Fruit fly (Drosophila melanogaster) whole organism, embryonic: Measurements from ENCODE around the gene CG8993.

Source experiments
- Atf6 ChIP-seq: fragments of 200-800 bp; sonication (Bioruptor generic); IDR thresholded peaks from 2 replicates; pipeline ENCODE4 v1.3.6; 2022; ENCODE audit warnings: missing biosample characterization, missing genetic modification characterization
- Blimp-1 ChIP-seq: fragments of 200-800 bp; sonication (Bioruptor generic); optimal IDR thresholded peaks from 3 replicates; lab custom pipeline; 2018; ENCODE audit warnings: missing biosample characterization, missing genetic modification characterization, mild to moderate bottlenecking, moderate library complexity, missing genetic modification reagents
- BtbVII ChIP-seq: fragments of 200-800 bp; sonication (Bioruptor generic); optimal IDR thresholded peaks from 3 replicates; lab custom pipeline; 2017; ENCODE audit warnings: missing biosample characterization, mild to moderate bottlenecking, missing genetic modification characterization
- CG10147 ChIP-seq: fragments of 200-800 bp; sonication (Bioruptor generic); optimal IDR thresholded peaks from 2 replicates; lab custom pipeline; 2019; ENCODE audit warnings: missing biosample characterization, mild to moderate bottlenecking, missing genetic modification characterization, moderate library complexity
- CG11560 ChIP-seq: fragments of 200-800 bp; sonication (Bioruptor generic); IDR thresholded peaks from 3 replicates; pipeline ENCODE4 v1.3.6; 2022; ENCODE audit warnings: missing biosample characterization, missing genetic modification characterization
- CG12104 ChIP-seq: fragments of 200-800 bp; sonication (Bioruptor generic); optimal IDR thresholded peaks from 3 replicates; lab custom pipeline; 2016; ENCODE audit warnings: missing biosample characterization, missing genetic modification characterization
- CG13287 ChIP-seq: fragments of 200-800 bp; sonication (Bioruptor generic); IDR thresholded peaks from 2 replicates; pipeline ENCODE4 v1.3.6; 2022; ENCODE audit warnings: missing biosample characterization, missing genetic modification characterization; ENCODE audit not compliant: partially characterized antibody
- CG13894 ChIP-seq: fragments of 200-800 bp; sonication (Bioruptor generic); optimal IDR thresholded peaks from 3 replicates; lab custom pipeline; 2018; ENCODE audit warnings: missing biosample characterization, mild to moderate bottlenecking, missing genetic modification characterization, moderate library complexity
- CG14710 ChIP-seq: fragments of 200-800 bp; sonication (Bioruptor generic); optimal IDR thresholded peaks from 3 replicates; lab custom pipeline; 2019; ENCODE audit warnings: missing biosample characterization, mild to moderate bottlenecking, missing genetic modification characterization, moderate library complexity
- CG1603 ChIP-seq: fragments of 200-800 bp; sonication (Bioruptor generic); optimal IDR thresholded peaks from 2 replicates; lab custom pipeline; 2019; ENCODE audit warnings: missing biosample characterization, mild to moderate bottlenecking, missing genetic modification characterization, moderate library complexity
- CG17385 ChIP-seq: fragments of 200-800 bp; sonication (Bioruptor generic); optimal IDR thresholded peaks from 3 replicates; lab custom pipeline; 2018; ENCODE audit warnings: missing biosample characterization, mild to moderate bottlenecking, missing genetic modification characterization
- CG18476 ChIP-seq: fragments of 200-800 bp; sonication (Bioruptor generic); optimal IDR thresholded peaks from 2 replicates; lab custom pipeline; 2016; ENCODE audit warnings: missing biosample characterization, mild to moderate bottlenecking, missing genetic modification characterization
- CG18619 ChIP-seq: fragments of 200-800 bp; sonication (Bioruptor generic); optimal IDR thresholded peaks from 3 replicates; lab custom pipeline; 2017; ENCODE audit warnings: missing biosample characterization, mild to moderate bottlenecking, missing genetic modification characterization
- CG33213 ChIP-seq: fragments of 200-800 bp; sonication (Bioruptor generic); optimal IDR thresholded peaks from 3 replicates; lab custom pipeline; 2016; ENCODE audit warnings: missing biosample characterization, missing genetic modification characterization
- CG4404 ChIP-seq: fragments of 200-800 bp; sonication (Bioruptor generic); IDR thresholded peaks from 2 replicates; pipeline ENCODE4 v1.3.6; 2022; ENCODE audit warnings: missing biosample characterization, missing genetic modification characterization
- CG6175 ChIP-seq: fragments of 200-800 bp; sonication (Bioruptor generic); IDR thresholded peaks from 3 replicates; pipeline ENCODE4 v1.3.6; 2022; ENCODE audit warnings: missing biosample characterization, missing genetic modification characterization
- CG8924 ChIP-seq: fragments of 200-800 bp; optimal IDR thresholded peaks from 3 replicates; lab custom pipeline; 2019; ENCODE audit warnings: missing biosample characterization, mild to moderate bottlenecking, missing genetic modification characterization, moderate library complexity
- CG9932 ChIP-seq: fragments of 200-800 bp; sonication (Bioruptor generic); IDR thresholded peaks from 2 replicates; pipeline ENCODE4 v1.3.6; 2022; ENCODE audit warnings: missing biosample characterization, missing genetic modification characterization
- Deaf1 ChIP-seq: fragments of 200-800 bp; optimal IDR thresholded peaks from 3 replicates; lab custom pipeline; 2019; ENCODE audit warnings: missing biosample characterization, mild to moderate bottlenecking, missing genetic modification characterization, moderate library complexity
- Drgx ChIP-seq: fragments of 200-800 bp; sonication (Bioruptor generic); IDR thresholded peaks from 2 replicates; pipeline ENCODE4 v1.3.6; 2022; ENCODE audit warnings: missing biosample characterization, missing genetic modification characterization
- Fer3 ChIP-seq: fragments of 200-800 bp; sonication (Bioruptor generic); optimal IDR thresholded peaks from 2 replicates; lab custom pipeline; 2018; ENCODE audit warnings: missing biosample characterization, mild to moderate bottlenecking, missing genetic modification characterization, moderate library complexity
- HHEX ChIP-seq: fragments of 200-800 bp; sonication (Bioruptor generic); optimal IDR thresholded peaks from 3 replicates; lab custom pipeline; 2017; ENCODE audit warnings: missing biosample characterization, mild to moderate bottlenecking, missing genetic modification characterization, missing genetic modification reagents
- Hmr ChIP-seq: fragments of 200-800 bp; sonication (Bioruptor generic); optimal IDR thresholded peaks from 3 replicates; lab custom pipeline; 2017; ENCODE audit warnings: mild to moderate bottlenecking, missing biosample characterization, missing genetic modification reagents, missing genetic modification characterization
- MTF-1 ChIP-seq: fragments of 200-800 bp; sonication (Bioruptor generic); optimal IDR thresholded peaks from 2 replicates; lab custom pipeline; 2018; ENCODE audit warnings: missing biosample characterization, mild to moderate bottlenecking, missing genetic modification characterization, borderline replicate concordance
- Max ChIP-seq: fragments of 200-800 bp; sonication (Bioruptor generic); optimal IDR thresholded peaks from 2 replicates; lab custom pipeline; 2016; ENCODE audit warnings: missing biosample characterization, mild to moderate bottlenecking, missing genetic modification characterization
- Myb ChIP-seq: fragments of 200-800 bp; sonication (Bioruptor generic); optimal IDR thresholded peaks from 2 replicates; lab custom pipeline; 2016; ENCODE audit warnings: missing biosample characterization, missing genetic modification characterization
- Oli ChIP-seq: fragments of 200-800 bp; sonication (Bioruptor generic); optimal IDR thresholded peaks from 2 replicates; lab custom pipeline; 2018; ENCODE audit warnings: missing biosample characterization, mild to moderate bottlenecking, missing genetic modification characterization, moderate library complexity
- Sox102F ChIP-seq: fragments of 200-800 bp; sonication (Bioruptor generic); optimal IDR thresholded peaks from 2 replicates; lab custom pipeline; 2018; ENCODE audit warnings: missing biosample characterization, mild to moderate bottlenecking, missing genetic modification characterization, moderate library complexity
- Xbp1 ChIP-seq: fragments of 200-800 bp; sonication (Bioruptor generic); optimal IDR thresholded peaks from 3 replicates; lab custom pipeline; 2016; ENCODE audit warnings: missing biosample characterization, mild to moderate bottlenecking, missing genetic modification characterization
- Xrp1 ChIP-seq: fragments of 200-800 bp; sonication (Bioruptor generic); IDR thresholded peaks from 2 replicates; pipeline ENCODE4 v1.3.6; 2022; ENCODE audit warnings: missing biosample characterization, missing genetic modification characterization
- cg ChIP-seq: fragments of 200-800 bp; sonication (Bioruptor generic); optimal IDR thresholded peaks from 3 replicates; lab custom pipeline; 2019; ENCODE audit warnings: missing biosample characterization, mild to moderate bottlenecking, missing genetic modification characterization, moderate library complexity
- cwo ChIP-seq: fragments of 200-800 bp; sonication (Bioruptor generic); optimal IDR thresholded peaks from 3 replicates; lab custom pipeline; 2017; ENCODE audit warnings: missing biosample characterization, missing genetic modification characterization, mild to moderate bottlenecking, moderate library complexity, missing genetic modification reagents
- dpn ChIP-seq, 2 experiments: fragments of 200-800 bp; sonication (Bioruptor generic); optimal IDR thresholded peaks; 3 replicates each; lab custom pipeline; 2016; ENCODE audit warnings: missing biosample characterization in 2 of 2, missing genetic modification characterization in 2 of 2
- gce ChIP-seq: fragments of 200-800 bp; sonication (Bioruptor generic); IDR thresholded peaks from 3 replicates; pipeline ENCODE4 v1.3.6; 2022; ENCODE audit warnings: missing biosample characterization, missing genetic modification characterization
- ind ChIP-seq: fragments of 200-800 bp; sonication (Bioruptor generic); optimal IDR thresholded peaks from 3 replicates; lab custom pipeline; 2016; ENCODE audit warnings: missing biosample characterization, missing genetic modification characterization
- insv ChIP-seq, 2 experiments: fragments of 200-800 bp; sonication (Bioruptor generic); optimal IDR thresholded peaks; 3 replicates each; lab custom pipeline; 2016 to 2018; ENCODE audit warnings: missing biosample characterization in 2 of 2, missing genetic modification characterization in 2 of 2
- kah ChIP-seq: fragments of 200-800 bp; sonication (Bioruptor generic); optimal IDR thresholded peaks from 2 replicates; lab custom pipeline; 2018; ENCODE audit warnings: missing biosample characterization, mild to moderate bottlenecking, missing genetic modification characterization
- klu ChIP-seq: fragments of 200-800 bp; sonication (Bioruptor generic); IDR thresholded peaks from 2 replicates; pipeline ENCODE4 v1.3.6; 2022; ENCODE audit warnings: missing biosample characterization, missing genetic modification characterization
- lov ChIP-seq, 2 experiments: fragments of 200-800 bp in 1 of 2; fragments of >200 bp in 1 of 2; sonication (Bioruptor generic) in 1 of 2; IDR thresholded peaks in 1 of 2; optimal IDR thresholded peaks in 1 of 2; 2 replicates in 1 of 2; 3 replicates in 1 of 2; pipeline versions ENCODE4 v1.3.6 to Lab custom; 2017 to 2022; ENCODE audit warnings: missing biosample characterization in 1 of 2, missing genetic modification characterization in 1 of 2
- pan ChIP-seq, 4 experiments: fragments of >200 bp in 3 of 4; fragments of 200-800 bp in 1 of 4; sonication (Bioruptor generic) in 1 of 4; optimal IDR thresholded peaks in 3 of 4; IDR thresholded peaks in 1 of 4; 2 replicates each; pipeline versions ENCODE4 v1.3.6 to Lab custom; 2017 to 2022; ENCODE audit warnings: missing biosample characterization in 2 of 4, missing genetic modification characterization in 2 of 4, mixed read lengths in 1 of 4
- sd ChIP-seq: fragments of 200-800 bp; sonication (Bioruptor generic); optimal IDR thresholded peaks from 3 replicates; lab custom pipeline; 2018; ENCODE audit warnings: missing biosample characterization, mild to moderate bottlenecking, missing genetic modification characterization, moderate library complexity
- sens ChIP-seq: fragments of 200-800 bp; sonication (Bioruptor generic); peaks from one replicate; lab custom pipeline; 2016; ENCODE audit warnings: missing biosample characterization, missing genetic modification characterization
- tap ChIP-seq: fragments of 200-800 bp; optimal IDR thresholded peaks from 3 replicates; lab custom pipeline; 2019; ENCODE audit warnings: missing biosample characterization, mild to moderate bottlenecking, missing genetic modification characterization, moderate library complexity
- trh ChIP-seq: fragments of 200-800 bp; sonication (Bioruptor generic); optimal IDR thresholded peaks from 2 replicates; lab custom pipeline; 2016; ENCODE audit warnings: missing biosample characterization, missing genetic modification characterization
- tx ChIP-seq: fragments of 200-800 bp; sonication (Bioruptor generic); optimal IDR thresholded peaks from 2 replicates; lab custom pipeline; 2016; ENCODE audit warnings: missing biosample characterization, missing genetic modification characterization
- vnd ChIP-seq: fragments of 200-800 bp; sonication (Bioruptor generic); IDR thresholded peaks from 3 replicates; pipeline ENCODE4 v1.3.6; 2022; ENCODE audit warnings: missing biosample characterization, missing genetic modification characterization; ENCODE audit not compliant: partially characterized antibody
- vvl ChIP-seq: fragments of 200-800 bp; sonication (Bioruptor generic); IDR thresholded peaks from 2 replicates; pipeline ENCODE4 v1.3.6; 2022; ENCODE audit warnings: missing biosample characterization, missing genetic modification characterization
- zfh2 ChIP-seq: fragments of 200-800 bp; sonication (Bioruptor generic); optimal IDR thresholded peaks from 2 replicates; lab custom pipeline; 2016; ENCODE audit warnings: missing biosample characterization, missing genetic modification characterization

CG8993 gene

dm6 chr3L:2411564-2412080 lies 39.6 kb downstream of the CG8993 start (continued):
- TF ChIP-seq klu (GFP tag; lab: Robert Waterston, UW) (no peak), cwo (GFP tag; lab: Kevin White, UChicago) (peak; percentile 66), insv (GFP tag; optimal IDR thresholded peaks at IDR 0.05; lab: Kevin White, UChicago) (no peak), CG11560 (tag; lab: Robert Waterston, UW) (no peak), kah (GFP tag; lab: Kevin White, UChicago) (no peak), CG14710 (tag; lab: Kevin White, UChicago) (no peak), CG8924 (tag; lab: Kevin White, UChicago) (peak; percentile 42), CG17385 (GFP tag; lab: Kevin White, UChicago) (peak; percentile 45), trh (GFP tag; lab: Kevin White, UChicago) (no peak), Max (GFP tag; lab: Kevin White, UChicago) (no peak), CG13894 (tag; lab: Kevin White, UChicago) (peak; percentile 39), zfh2 (GFP tag; lab: Kevin White, UChicago) (no peak), vvl (peak; percentile 29; the same call in 1 of the 2 replicates), CG9932 (GFP tag; lab: Robert Waterston, UW) (peak; percentile 47), CG10147 (GFP tag; lab: Kevin White, UChicago) (peak; percentile 65), CG1603 (no peak), ind (GFP tag; lab: Kevin White, UChicago) (peak; percentile 52), MTF-1 (GFP tag; lab: Kevin White, UChicago) (no peak), Hmr (GFP tag; lab: Kevin White, UChicago) (peak; percentile 67), CG6175 (GFP tag; lab: Robert Waterston, UW) (no peak), tap (tag; lab: Kevin White, UChicago) (peak; percentile 13), CG13287 (GFP tag; lab: Robert Waterston, UW) (no peak), vnd (GFP tag; lab: Robert Waterston, UW) (no peak), Drgx (GFP tag; lab: Robert Waterston, UW) (peak; percentile 44; the same call in 1 of the 2 replicates), Oli (tag; lab: Kevin White, UChicago) (peak; percentile 4), Deaf1 (tag; lab: Kevin White, UChicago) (peak; percentile 10), Xrp1 (GFP tag; lab: Robert Waterston, UW) (peak; percentile 36; the same call in 1 of the 2 replicates), pan (optimal IDR thresholded peaks at IDR 0.05; lab: Kevin White, UChicago) (no peak), pan (GFP tag; optimal IDR thresholded peaks at IDR 0.05 in 1 of 2, IDR thresholded peaks at IDR 0.05 in 1 of 2) (peak in 1 of 2 experiments; percentile 65), dpn (GFP tag; optimal IDR thresholded peaks at IDR 0.05; lab: Kevin White, UChicago) (peak in 1 of 2 experiments; percentile 22), Blimp-1 (GFP tag; lab: Kevin White, UChicago) (peak; percentile 26), Xbp1 (GFP tag; lab: Kevin White, UChicago) (peak; percentile 1), lov (optimal IDR thresholded peaks at IDR 0.05; lab: Kevin White, UChicago) (no peak), lov (GFP tag; IDR thresholded peaks at IDR 0.05; lab: Robert Waterston, UW) (no peak), CG12104 (GFP tag; lab: Kevin White, UChicago) (peak; percentile 18), Myb (GFP tag; lab: Kevin White, UChicago) (no peak), Atf6 (GFP tag; lab: Robert Waterston, UW) (peak; percentile 73), gce (GFP tag; lab: Robert Waterston, UW) (0 out of 3 replicates have a peak, but pooled peaks have one; percentile 44), tx (no peak), HHEX (peak; percentile 35), Fer3 (tag; lab: Kevin White, UChicago) (peak; percentile 56), sens (GFP tag; lab: Kevin White, UChicago) (peak; percentile 76), CG18476 (GFP tag; lab: Kevin White, UChicago) (no peak), sd (tag; lab: Kevin White, UChicago) (no peak), CG33213 (no peak), Sox102F (GFP tag; lab: Kevin White, UChicago) (peak; percentile 49), BtbVII (GFP tag; lab: Kevin White, UChicago) (peak; percentile 48), CG18619 (GFP tag; lab: Kevin White, UChicago) (peak; percentile 25), cg (GFP tag; lab: Kevin White, UChicago) (no peak), CG4404 (no peak)
